Fruit fly (Drosophila melanogaster) Kc167 (cell line): ENCODE results near the gene CG43102.

Source experiments
- Sin3A ChIP-seq: fragments of >200 bp; optimal IDR thresholded peaks from 2 replicates; lab custom pipeline; 2018; ENCODE audit warnings: missing external identifiers
- h ChIP-seq: fragments of >200 bp; optimal IDR thresholded peaks from 3 replicates; lab custom pipeline; 2018; ENCODE audit warnings: missing external identifiers

dm6 chr3R:17810951-17811706, 16.8 kb upstream of the CG43102 start, which contains the start of the genes Alg1 and tinc:
- TF ChIP-seq Sin3A (lab: Kevin White, UChicago) (no peak), h (lab: Kevin White, UChicago) (no peak)
